Fruit fly (Drosophila melanogaster) whole organism, embryonic: ENCODE data around the gene CG7512.

ENCODE experiments used
- ATbp ChIP-seq: fragments of 200-800 bp; sonication (Bioruptor generic); optimal IDR thresholded peaks from 2 replicates; lab custom pipeline; 2017; ENCODE audit warnings: missing biosample characterization, mild to moderate bottlenecking, missing genetic modification characterization, missing genetic modification reagents
- Adf1 ChIP-seq: fragments of 200-800 bp; sonication (Bioruptor generic); IDR thresholded peaks from 2 replicates; pipeline ENCODE4 v1.3.6; 2022; ENCODE audit warnings: missing biosample characterization, missing genetic modification characterization
- Atf6 ChIP-seq: fragments of 200-800 bp; sonication (Bioruptor generic); IDR thresholded peaks from 2 replicates; pipeline ENCODE4 v1.3.6; 2022; ENCODE audit warnings: missing biosample characterization, missing genetic modification characterization
- Awh ChIP-seq: fragments of 200-800 bp; sonication (Bioruptor generic); IDR thresholded peaks from 2 replicates; pipeline ENCODE4, ENCODE4 v1.3.6; 2022; ENCODE audit warnings: missing biosample characterization, missing genetic modification characterization
- Bteb2 ChIP-seq: fragments of 200-800 bp; sonication (Bioruptor generic); optimal IDR thresholded peaks from 2 replicates; lab custom pipeline; 2016; ENCODE audit warnings: missing biosample characterization, missing genetic modification characterization
- CG10959 ChIP-seq: fragments of 200-800 bp; sonication (Bioruptor generic); IDR thresholded peaks from 2 replicates; pipeline ENCODE4 v1.3.6; 2022; ENCODE audit warnings: missing biosample characterization, missing genetic modification characterization
- CG11504 ChIP-seq: fragments of 200-800 bp; sonication (Bioruptor generic); optimal IDR thresholded peaks from 3 replicates; lab custom pipeline; 2019; ENCODE audit warnings: missing biosample characterization, mild to moderate bottlenecking, missing genetic modification characterization, moderate library complexity
- CG11560 ChIP-seq: fragments of 200-800 bp; sonication (Bioruptor generic); IDR thresholded peaks from 3 replicates; pipeline ENCODE4 v1.3.6; 2022; ENCODE audit warnings: missing biosample characterization, missing genetic modification characterization
- CG12299 ChIP-seq: fragments of 200-800 bp; sonication (Bioruptor generic); optimal IDR thresholded peaks from 2 replicates; lab custom pipeline; 2018; ENCODE audit warnings: missing biosample characterization, mild to moderate bottlenecking, missing genetic modification characterization
- CG12391 ChIP-seq: fragments of 200-800 bp; sonication (Bioruptor generic); optimal IDR thresholded peaks from 3 replicates; lab custom pipeline; 2018; ENCODE audit warnings: missing biosample characterization, mild to moderate bottlenecking, missing genetic modification characterization, moderate library complexity
- CG12744 ChIP-seq: fragments of 200-800 bp; sonication (Bioruptor generic); optimal IDR thresholded peaks from 2 replicates; lab custom pipeline; 2016; ENCODE audit warnings: missing biosample characterization, missing genetic modification characterization
- CG14441 ChIP-seq: fragments of 200-800 bp; sonication (Bioruptor generic); IDR thresholded peaks from 2 replicates; pipeline ENCODE4 v1.3.6; 2022; ENCODE audit warnings: missing biosample characterization, missing genetic modification characterization
- CG1602 ChIP-seq: fragments of 200-800 bp; sonication (Bioruptor generic); optimal IDR thresholded peaks from 3 replicates; lab custom pipeline; 2016; ENCODE audit warnings: missing biosample characterization, missing genetic modification characterization
- CG17359 ChIP-seq: fragments of 200-800 bp; sonication (Bioruptor generic); optimal IDR thresholded peaks from 3 replicates; lab custom pipeline; 2018; ENCODE audit warnings: missing biosample characterization, mild to moderate bottlenecking, missing genetic modification characterization, moderate library complexity
- CG2678 ChIP-seq: fragments of 200-800 bp; sonication (Bioruptor generic); optimal IDR thresholded peaks from 3 replicates; lab custom pipeline; 2019; ENCODE audit warnings: missing biosample characterization, mild to moderate bottlenecking, missing genetic modification characterization, moderate library complexity
- CG33557 ChIP-seq: fragments of 200-800 bp; sonication (Bioruptor generic); optimal IDR thresholded peaks from 2 replicates; lab custom pipeline; 2019; ENCODE audit warnings: missing biosample characterization, mild to moderate bottlenecking, missing genetic modification characterization, moderate library complexity
- CG6689 ChIP-seq: fragments of 200-800 bp; sonication (Bioruptor generic); IDR thresholded peaks from 2 replicates; pipeline ENCODE4 v1.3.6; 2022; ENCODE audit warnings: missing biosample characterization, missing genetic modification characterization
- CG7928 ChIP-seq: fragments of 200-800 bp; sonication (Bioruptor generic); optimal IDR thresholded peaks from 2 replicates; lab custom pipeline; 2017; ENCODE audit warnings: missing biosample characterization, mild to moderate bottlenecking, missing genetic modification characterization
- CG7987 ChIP-seq: fragments of 200-800 bp; sonication (Bioruptor generic); optimal IDR thresholded peaks from 2 replicates; lab custom pipeline; 2018; ENCODE audit warnings: missing biosample characterization, mild to moderate bottlenecking, missing genetic modification characterization, moderate library complexity
- CG8281 ChIP-seq: fragments of 200-800 bp; sonication (Bioruptor generic); optimal IDR thresholded peaks from 2 replicates; lab custom pipeline; 2018; ENCODE audit warnings: missing biosample characterization, mild to moderate bottlenecking, missing genetic modification characterization, moderate library complexity
- CG9932 ChIP-seq: fragments of 200-800 bp; sonication (Bioruptor generic); IDR thresholded peaks from 2 replicates; pipeline ENCODE4 v1.3.6; 2022; ENCODE audit warnings: missing biosample characterization, missing genetic modification characterization
- ERR ChIP-seq: fragments of 200-800 bp; sonication (Bioruptor generic); optimal IDR thresholded peaks from 2 replicates; lab custom pipeline; 2016; ENCODE audit warnings: missing biosample characterization, missing genetic modification characterization
- Ets65A ChIP-seq: fragments of 200-800 bp; sonication (Bioruptor generic); peaks from one replicate; lab custom pipeline; 2016; ENCODE audit warnings: missing biosample characterization, missing genetic modification characterization
- HHEX ChIP-seq: fragments of 200-800 bp; sonication (Bioruptor generic); optimal IDR thresholded peaks from 3 replicates; lab custom pipeline; 2017; ENCODE audit warnings: missing biosample characterization, mild to moderate bottlenecking, missing genetic modification characterization, missing genetic modification reagents
- Kr ChIP-seq: fragments of 200-800 bp; sonication (Bioruptor generic); optimal IDR thresholded peaks from 2 replicates; lab custom pipeline; 2017; ENCODE audit warnings: missing biosample characterization, mild to moderate bottlenecking, missing genetic modification characterization
- Mes4 ChIP-seq: fragments of 200-800 bp; sonication (Bioruptor generic); optimal IDR thresholded peaks from 2 replicates; lab custom pipeline; 2016; ENCODE audit warnings: missing biosample characterization, missing genetic modification characterization
- Myb ChIP-seq: fragments of 200-800 bp; sonication (Bioruptor generic); optimal IDR thresholded peaks from 2 replicates; lab custom pipeline; 2016; ENCODE audit warnings: missing biosample characterization, missing genetic modification characterization
- YL-1 ChIP-seq: fragments of 200-800 bp; sonication (Bioruptor generic); optimal IDR thresholded peaks from 3 replicates; lab custom pipeline; 2017; ENCODE audit warnings: missing biosample characterization, mild to moderate bottlenecking, missing genetic modification characterization
- bab2 ChIP-seq: fragments of 200-800 bp; sonication (Bioruptor generic); optimal IDR thresholded peaks from 2 replicates; lab custom pipeline; 2016; ENCODE audit warnings: missing biosample characterization, missing genetic modification characterization
- cas ChIP-seq: fragments of 200-800 bp; sonication (Bioruptor generic); IDR thresholded peaks from 2 replicates; pipeline ENCODE4 v1.3.6; 2022; ENCODE audit warnings: missing biosample characterization, missing genetic modification characterization
- ci ChIP-seq: fragments of 200-800 bp; sonication (Bioruptor generic); IDR thresholded peaks from 3 replicates; pipeline ENCODE4 v1.3.6; 2022; ENCODE audit warnings: missing biosample characterization, missing genetic modification characterization
- corto ChIP-seq: fragments of 200-800 bp; sonication (Bioruptor generic); optimal IDR thresholded peaks from 2 replicates; lab custom pipeline; 2016; ENCODE audit warnings: missing biosample characterization, mild to moderate bottlenecking, missing genetic modification characterization, moderate library complexity
- dmrt99B ChIP-seq: fragments of 200-800 bp; sonication (Bioruptor generic); optimal IDR thresholded peaks from 2 replicates; lab custom pipeline; 2018; ENCODE audit warnings: missing biosample characterization, mild to moderate bottlenecking, missing genetic modification characterization, moderate library complexity
- ems ChIP-seq: fragments of 200-800 bp; sonication (Bioruptor generic); optimal IDR thresholded peaks from 3 replicates; lab custom pipeline; 2016; ENCODE audit warnings: missing biosample characterization, missing genetic modification characterization
- fd96Cb ChIP-seq: fragments of 200-800 bp; sonication (Bioruptor generic); optimal IDR thresholded peaks from 2 replicates; lab custom pipeline; 2018; ENCODE audit warnings: missing biosample characterization, mild to moderate bottlenecking, missing genetic modification characterization, moderate library complexity
- grau ChIP-seq: fragments of 200-800 bp; optimal IDR thresholded peaks from 3 replicates; lab custom pipeline; 2019; ENCODE audit warnings: missing biosample characterization, mild to moderate bottlenecking, missing genetic modification characterization, moderate library complexity
- gt ChIP-seq: fragments of 200-800 bp; sonication (Bioruptor generic); IDR thresholded peaks from 2 replicates; pipeline ENCODE4 v1.3.6; 2022; ENCODE audit warnings: missing biosample characterization, missing genetic modification characterization
- hb ChIP-seq: fragments of 200-800 bp; sonication (Bioruptor generic); IDR thresholded peaks from 3 replicates; pipeline ENCODE4 v1.3.6; 2022; ENCODE audit warnings: missing biosample characterization, missing genetic modification characterization; ENCODE audit not compliant: partially characterized antibody
- hbn ChIP-seq: fragments of 200-800 bp; sonication (Bioruptor generic); IDR thresholded peaks from 2 replicates; pipeline ENCODE4 v1.3.6; 2022; ENCODE audit warnings: missing biosample characterization, missing genetic modification characterization; ENCODE audit not compliant: partially characterized antibody
- jumu ChIP-seq: fragments of 200-800 bp; sonication (Bioruptor generic); optimal IDR thresholded peaks from 3 replicates; lab custom pipeline; 2016; ENCODE audit warnings: missing biosample characterization, missing genetic modification characterization
- klu ChIP-seq: fragments of 200-800 bp; sonication (Bioruptor generic); IDR thresholded peaks from 2 replicates; pipeline ENCODE4 v1.3.6; 2022; ENCODE audit warnings: missing biosample characterization, missing genetic modification characterization
- mirr ChIP-seq: fragments of 200-800 bp; sonication (Bioruptor generic); optimal IDR thresholded peaks from 3 replicates; lab custom pipeline; 2018; ENCODE audit warnings: missing biosample characterization, mild to moderate bottlenecking, missing genetic modification characterization
- pho ChIP-seq: fragments of 200-800 bp; sonication (Bioruptor generic); optimal IDR thresholded peaks from 2 replicates; lab custom pipeline; 2016; ENCODE audit warnings: missing biosample characterization, missing genetic modification characterization
- phol ChIP-seq: fragments of 200-800 bp; sonication (Bioruptor generic); optimal IDR thresholded peaks from 3 replicates; lab custom pipeline; 2018; ENCODE audit warnings: missing biosample characterization, mild to moderate bottlenecking, missing genetic modification characterization, moderate library complexity
- pros ChIP-seq: fragments of 200-800 bp; sonication (Bioruptor generic); optimal IDR thresholded peaks from 3 replicates; lab custom pipeline; 2019; ENCODE audit warnings: missing biosample characterization, mild to moderate bottlenecking, missing genetic modification characterization, moderate library complexity
- seq ChIP-seq: fragments of 200-800 bp; sonication (Bioruptor generic); IDR thresholded peaks from 2 replicates; pipeline ENCODE4 v1.3.6; 2022; ENCODE audit warnings: missing biosample characterization, missing genetic modification characterization
- shn ChIP-seq: fragments of 200-800 bp; sonication (Bioruptor generic); optimal IDR thresholded peaks from 3 replicates; lab custom pipeline; 2016; ENCODE audit warnings: missing biosample characterization, missing genetic modification characterization
- sisA ChIP-seq: fragments of 200-800 bp; sonication (Bioruptor generic); IDR thresholded peaks from 2 replicates; pipeline ENCODE4 v1.3.6; 2022; ENCODE audit warnings: missing biosample characterization, missing genetic modification characterization
- stc ChIP-seq: fragments of 200-800 bp; sonication (Bioruptor generic); IDR thresholded peaks from 2 replicates; pipeline ENCODE4 v1.3.6; 2022; ENCODE audit warnings: missing biosample characterization, missing genetic modification characterization
- vvl ChIP-seq: fragments of 200-800 bp; sonication (Bioruptor generic); IDR thresholded peaks from 2 replicates; pipeline ENCODE4 v1.3.6; 2022; ENCODE audit warnings: missing biosample characterization, missing genetic modification characterization
- wdn ChIP-seq: fragments of 200-800 bp; sonication (Bioruptor generic); IDR thresholded peaks from 2 replicates; pipeline ENCODE4 v1.3.6; 2022; ENCODE audit warnings: missing biosample characterization, missing genetic modification characterization
- zen2 ChIP-seq: fragments of 200-800 bp; sonication (Bioruptor generic); IDR thresholded peaks from 3 replicates; pipeline ENCODE4 v1.3.6; 2022; ENCODE audit warnings: missing biosample characterization, missing genetic modification characterization; ENCODE audit not compliant: partially characterized antibody

Gene CG7512

dm6 chr3L:11536132-11536531 lies 22.6 kb downstream of the CG7512 start (continued):
- TF ChIP-seq gt: no peak
- peak; percentile 19 for TF ChIP-seq CG12391 (tag; lab: Kevin White, UChicago)
- TF ChIP-seq Awh: peak; percentile 58
- TF ChIP-seq Myb: no peak
- no peak for TF ChIP-seq YL-1 (GFP tag; lab: Kevin White, UChicago)
- TF ChIP-seq zen2 (GFP tag; lab: Robert Waterston, UW): no peak
- TF ChIP-seq sisA (GFP tag; lab: Robert Waterston, UW): peak; percentile 43
- no peak for TF ChIP-seq CG33557
- TF ChIP-seq dmrt99B (tag; lab: Kevin White, UChicago): peak; percentile 31
- TF ChIP-seq CG12744 (GFP tag; lab: Kevin White, UChicago): no peak
- no peak for TF ChIP-seq klu (GFP tag; lab: Robert Waterston, UW)
- no peak for TF ChIP-seq CG11560 (tag; lab: Robert Waterston, UW)
- no peak for TF ChIP-seq hbn
- no peak for TF ChIP-seq CG12299 (tag; lab: Kevin White, UChicago)
- peak; percentile 56; the same call in 1 of the 2 replicates for TF ChIP-seq seq (GFP tag; lab: Robert Waterston, UW)
- peak; percentile 34; the same call in 1 of the 2 replicates for TF ChIP-seq CG6689
- no peak for TF ChIP-seq Adf1 (GFP tag; lab: Robert Waterston, UW)
- TF ChIP-seq stc (GFP tag; lab: Robert Waterston, UW): peak; percentile 33; the same call in 1 of the 2 replicates
- TF ChIP-seq wdn (GFP tag; lab: Robert Waterston, UW): no peak
- peak; percentile 13 for TF ChIP-seq grau (tag; lab: Kevin White, UChicago)
- TF ChIP-seq bab2 (GFP tag; lab: Kevin White, UChicago): no peak
- TF ChIP-seq jumu (GFP tag; lab: Kevin White, UChicago): no peak
- TF ChIP-seq hb (GFP tag; lab: Robert Waterston, UW): no peak
- TF ChIP-seq CG9932 (GFP tag; lab: Robert Waterston, UW): peak; percentile 53
- no peak for TF ChIP-seq CG10959 (GFP tag; lab: Robert Waterston, UW)
- peak; percentile 34 for TF ChIP-seq phol (tag; lab: Kevin White, UChicago)
- TF ChIP-seq shn (GFP tag; lab: Kevin White, UChicago): no peak
- peak; percentile 55 for TF ChIP-seq CG11504 (tag; lab: Kevin White, UChicago)
- TF ChIP-seq fd96Cb (tag; lab: Kevin White, UChicago): peak; percentile 17
- TF ChIP-seq vvl: peak; percentile 50
- no peak for TF ChIP-seq Kr (GFP tag; lab: Kevin White, UChicago)
- no peak for TF ChIP-seq CG8281 (tag; lab: Kevin White, UChicago)
- no peak for TF ChIP-seq Mes4 (GFP tag; lab: Kevin White, UChicago)
- no peak for TF ChIP-seq CG1602
- TF ChIP-seq CG14441 (GFP tag; lab: Robert Waterston, UW): peak; percentile 27; the same call in 1 of the 2 replicates
- TF ChIP-seq pros: no peak
- TF ChIP-seq Ets65A: peak; percentile 13
- peak; percentile 38; the same call in 1 of the 2 replicates for TF ChIP-seq Atf6 (GFP tag; lab: Robert Waterston, UW)
- no peak for TF ChIP-seq pho (GFP tag; lab: Kevin White, UChicago)
- no peak for TF ChIP-seq CG7928
- TF ChIP-seq CG17359 (tag; lab: Kevin White, UChicago): peak; percentile 20
- TF ChIP-seq cas (GFP tag; lab: Robert Waterston, UW): no peak
- TF ChIP-seq ATbp (GFP tag; lab: Kevin White, UChicago): no peak
- TF ChIP-seq ERR (GFP tag; lab: Kevin White, UChicago): no peak
- no peak for TF ChIP-seq mirr (GFP tag; lab: Kevin White, UChicago)
- TF ChIP-seq ci: peak; percentile 61; the same call in 2 of the 3 replicates
- TF ChIP-seq Bteb2 (GFP tag; lab: Kevin White, UChicago): no peak
- TF ChIP-seq HHEX (GFP tag; lab: Kevin White, UChicago): no peak
- TF ChIP-seq CG7987: no peak
- peak; percentile 29 for TF ChIP-seq CG2678
- no peak for TF ChIP-seq corto (GFP tag; lab: Kevin White, UChicago)
- TF ChIP-seq ems: peak; percentile 5
